Fruit fly (Drosophila melanogaster) whole organism, adult: Measurements from ENCODE around the gene sala.

ENCODE experiments used
- CG12768 ChIP-seq: fragments of 200-800 bp; sonication (Bioruptor generic); optimal IDR thresholded peaks from 2 replicates; lab custom pipeline; 2017; ENCODE audit warnings: missing biosample characterization, missing genetic modification characterization, mild to moderate bottlenecking, moderate library complexity, missing genetic modification reagents
- Clk ChIP-seq: fragments of 200-800 bp; sonication (Bioruptor generic); optimal IDR thresholded peaks from 2 replicates; lab custom pipeline; 2017; ENCODE audit warnings: missing biosample characterization, missing genetic modification characterization
- bab1 ChIP-seq: fragments of 200-800 bp; sonication (Bioruptor generic); optimal IDR thresholded peaks from 3 replicates; lab custom pipeline; 2019; ENCODE audit warnings: missing biosample characterization, mild to moderate bottlenecking, missing genetic modification characterization, moderate library complexity
- kay ChIP-seq: fragments of 200-800 bp; sonication (Bioruptor generic); peaks from one replicate; lab custom pipeline; 2016; ENCODE audit warnings: missing biosample characterization, missing genetic modification characterization, borderline replicate concordance

dm6 chr2L:11488465-11489037 lies 4.0 kb downstream of the sala start:
- TF ChIP-seq kay (no peak), Clk (GFP tag; lab: Kevin White, UChicago) (no peak), bab1 (GFP tag; lab: Kevin White, UChicago) (no peak), CG12768 (GFP tag; lab: Kevin White, UChicago) (no peak)
